Fruit fly (Drosophila melanogaster) whole organism, prepupa: ENCODE results near the gene CG6652.

Experiments used
- Blimp-1 ChIP-seq: fragments of 200-800 bp; sonication (Bioruptor generic); optimal IDR thresholded peaks from 3 replicates; lab custom pipeline; 2017; ENCODE audit warnings: missing biosample characterization, missing genetic modification characterization, mild to moderate bottlenecking, moderate library complexity, missing genetic modification reagents
- CG10631 ChIP-seq: fragments of 200-800 bp; sonication (Bioruptor generic); optimal IDR thresholded peaks from 2 replicates; lab custom pipeline; 2016; ENCODE audit warnings: missing biosample characterization, missing genetic modification characterization
- CG11294 ChIP-seq: fragments of 200-800 bp; sonication (Bioruptor generic); IDR thresholded peaks from 2 replicates; pipeline ENCODE4 v1.3.6; 2022; ENCODE audit warnings: missing biosample characterization, missing genetic modification characterization
- CG11902 ChIP-seq: fragments of 200-800 bp; sonication (Bioruptor generic); optimal IDR thresholded peaks from 3 replicates; lab custom pipeline; 2016; ENCODE audit warnings: missing biosample characterization, missing genetic modification characterization
- CG15336 ChIP-seq: fragments of 200-800 bp; sonication (Bioruptor generic); IDR thresholded peaks from 2 replicates; pipeline ENCODE4 v1.3.6; 2022; ENCODE audit warnings: missing biosample characterization, missing genetic modification characterization
- CG1621 ChIP-seq: fragments of 200-800 bp; sonication (Bioruptor generic); optimal IDR thresholded peaks from 3 replicates; lab custom pipeline; 2018; ENCODE audit warnings: missing biosample characterization, mild to moderate bottlenecking, missing genetic modification characterization
- CG16779 ChIP-seq: fragments of 200-800 bp; sonication (Bioruptor generic); optimal IDR thresholded peaks from 3 replicates; lab custom pipeline; 2017; ENCODE audit warnings: missing biosample characterization, mild to moderate bottlenecking, missing genetic modification characterization
- CG3032 ChIP-seq: fragments of 200-800 bp; optimal IDR thresholded peaks from 2 replicates; lab custom pipeline; 2019; ENCODE audit warnings: missing biosample characterization, mild to moderate bottlenecking, missing genetic modification characterization, moderate library complexity
- CG31627 ChIP-seq: fragments of 200-800 bp; sonication (Bioruptor generic); optimal IDR thresholded peaks from 3 replicates; lab custom pipeline; 2016; ENCODE audit warnings: missing biosample characterization, missing genetic modification characterization
- CG32006 ChIP-seq: fragments of 200-800 bp; sonication (Bioruptor generic); optimal IDR thresholded peaks from 3 replicates; lab custom pipeline; 2017; ENCODE audit warnings: missing biosample characterization, mild to moderate bottlenecking, missing genetic modification characterization
- CG34406 ChIP-seq: fragments of 200-800 bp; sonication (Bioruptor generic); optimal IDR thresholded peaks from 3 replicates; lab custom pipeline; 2016; ENCODE audit warnings: missing biosample characterization, missing genetic modification characterization
- CG3919 ChIP-seq: fragments of 200-800 bp; sonication (Bioruptor generic); optimal IDR thresholded peaks from 3 replicates; lab custom pipeline; 2016; ENCODE audit warnings: missing biosample characterization, missing genetic modification characterization
- CG4318 ChIP-seq: fragments of 200-800 bp; sonication (Bioruptor generic); optimal IDR thresholded peaks from 3 replicates; lab custom pipeline; 2017; ENCODE audit warnings: missing biosample characterization, mild to moderate bottlenecking, missing genetic modification characterization
- CG6163 ChIP-seq: fragments of 200-800 bp; sonication (Bioruptor generic); IDR thresholded peaks from 3 replicates; pipeline ENCODE4 v1.3.6; 2022; ENCODE audit warnings: missing biosample characterization, missing genetic modification characterization
- CG6276 ChIP-seq: fragments of 200-800 bp; sonication (Bioruptor generic); optimal IDR thresholded peaks from 2 replicates; lab custom pipeline; 2017; ENCODE audit warnings: missing biosample characterization, mild to moderate bottlenecking, missing genetic modification characterization
- CG6808 ChIP-seq: fragments of 200-800 bp; sonication (Bioruptor generic); optimal IDR thresholded peaks from 3 replicates; lab custom pipeline; 2017; ENCODE audit warnings: missing biosample characterization, missing genetic modification characterization, mild to moderate bottlenecking, moderate library complexity, missing genetic modification reagents
- CG7368 ChIP-seq: fragments of 200-800 bp; sonication (Bioruptor generic); optimal IDR thresholded peaks from 3 replicates; lab custom pipeline; 2016; ENCODE audit warnings: missing biosample characterization, missing genetic modification characterization
- CG8119 ChIP-seq: fragments of 200-800 bp; sonication (Bioruptor generic); IDR thresholded peaks from 3 replicates; pipeline ENCODE4 v1.3.6; 2022; ENCODE audit warnings: missing biosample characterization, missing genetic modification characterization
- CG8319 ChIP-seq: fragments of 200-800 bp; sonication (Bioruptor generic); optimal IDR thresholded peaks from 3 replicates; lab custom pipeline; 2016; ENCODE audit warnings: missing biosample characterization, missing genetic modification characterization
- CG8632 ChIP-seq: fragments of 200-800 bp; sonication (Bioruptor generic); optimal IDR thresholded peaks from 3 replicates; lab custom pipeline; 2016; ENCODE audit warnings: missing biosample characterization, missing genetic modification characterization
- CG9139 ChIP-seq: fragments of 200-800 bp; sonication (Bioruptor generic); optimal IDR thresholded peaks from 3 replicates; lab custom pipeline; 2017; ENCODE audit warnings: missing biosample characterization, mild to moderate bottlenecking, missing genetic modification characterization
- Eip75B ChIP-seq: fragments of 200-800 bp; sonication (Bioruptor generic); optimal IDR thresholded peaks from 3 replicates; lab custom pipeline; 2016; ENCODE audit warnings: missing biosample characterization, missing genetic modification characterization
- Eip78C ChIP-seq: fragments of 200-800 bp; sonication (Bioruptor generic); peaks from one replicate; lab custom pipeline; 2016; ENCODE audit warnings: missing biosample characterization, missing genetic modification characterization
- Eip93F ChIP-seq: fragments of 200-800 bp; sonication (Bioruptor generic); optimal IDR thresholded peaks from 2 replicates; lab custom pipeline; 2016; ENCODE audit warnings: missing biosample characterization, mild to moderate bottlenecking, missing genetic modification characterization
- Ets21C ChIP-seq: fragments of 200-800 bp; sonication (Bioruptor generic); optimal IDR thresholded peaks from 3 replicates; lab custom pipeline; 2016; ENCODE audit warnings: missing biosample characterization, missing genetic modification characterization
- Ets96B ChIP-seq: fragments of 200-800 bp; optimal IDR thresholded peaks from 2 replicates; lab custom pipeline; 2019; ENCODE audit warnings: missing biosample characterization, mild to moderate bottlenecking, missing genetic modification characterization, moderate library complexity
- Gug ChIP-seq: fragments of 200-800 bp; sonication (Bioruptor generic); IDR thresholded peaks from 2 replicates; pipeline ENCODE4 v1.3.6; 2022; ENCODE audit warnings: missing biosample characterization, missing genetic modification characterization
- Hr38 ChIP-seq: sonication (Bioruptor generic); optimal IDR thresholded peaks from 2 replicates; lab custom pipeline; 2016; ENCODE audit warnings: missing biosample characterization, missing genetic modification characterization
- Hr39 ChIP-seq: fragments of 200-800 bp; sonication (Bioruptor generic); optimal IDR thresholded peaks from 2 replicates; lab custom pipeline; 2016; ENCODE audit warnings: missing biosample characterization, missing genetic modification characterization
- Lpt ChIP-seq: fragments of 200-800 bp; sonication (Bioruptor generic); optimal IDR thresholded peaks from 3 replicates; lab custom pipeline; 2016; ENCODE audit warnings: missing biosample characterization, missing genetic modification characterization
- Met ChIP-seq: fragments of 200-800 bp; sonication (Bioruptor generic); optimal IDR thresholded peaks from 3 replicates; lab custom pipeline; 2016; ENCODE audit warnings: missing biosample characterization, missing genetic modification characterization
- OdsH ChIP-seq: fragments of 200-800 bp; sonication (Bioruptor generic); optimal IDR thresholded peaks from 3 replicates; lab custom pipeline; 2016; ENCODE audit warnings: missing biosample characterization, missing genetic modification characterization
- Smox ChIP-seq: fragments of 200-800 bp; sonication (Bioruptor generic); optimal IDR thresholded peaks from 3 replicates; lab custom pipeline; 2016; ENCODE audit warnings: missing biosample characterization, missing genetic modification characterization
- Sox102F ChIP-seq: fragments of 200-800 bp; sonication (Bioruptor generic); optimal IDR thresholded peaks from 2 replicates; lab custom pipeline; 2016; ENCODE audit warnings: missing biosample characterization, mild to moderate bottlenecking, missing genetic modification characterization
- Sox15 ChIP-seq: fragments of 200-800 bp; sonication (Bioruptor generic); optimal IDR thresholded peaks from 3 replicates; lab custom pipeline; 2016; ENCODE audit warnings: missing biosample characterization, missing genetic modification characterization
- achi ChIP-seq: fragments of 200-800 bp; sonication (Bioruptor generic); optimal IDR thresholded peaks from 3 replicates; lab custom pipeline; 2016; ENCODE audit warnings: missing biosample characterization, missing genetic modification characterization
- acj6 ChIP-seq: fragments of 200-800 bp; sonication (Bioruptor generic); optimal IDR thresholded peaks from 3 replicates; lab custom pipeline; 2016; ENCODE audit warnings: missing biosample characterization, missing genetic modification characterization
- cyc ChIP-seq: fragments of 200-800 bp; sonication (Bioruptor generic); optimal IDR thresholded peaks from 3 replicates; lab custom pipeline; 2016; ENCODE audit warnings: missing biosample characterization, missing genetic modification characterization
- dac ChIP-seq: fragments of 200-800 bp; sonication (Bioruptor generic); optimal IDR thresholded peaks from 2 replicates; lab custom pipeline; 2017; ENCODE audit warnings: missing biosample characterization, mild to moderate bottlenecking, missing genetic modification characterization
- dsx ChIP-seq: fragments of 200-800 bp; optimal IDR thresholded peaks from 3 replicates; lab custom pipeline; 2019; ENCODE audit warnings: missing biosample characterization, mild to moderate bottlenecking, missing genetic modification characterization, moderate library complexity; ENCODE audit not compliant: poor library complexity, severe bottlenecking
- eg ChIP-seq: fragments of 200-800 bp; sonication (Bioruptor generic); IDR thresholded peaks from 3 replicates; pipeline ENCODE4 v1.3.6; 2022; ENCODE audit warnings: missing biosample characterization, missing genetic modification characterization
- esn ChIP-seq: fragments of 200-800 bp; sonication (Bioruptor generic); optimal IDR thresholded peaks from 2 replicates; lab custom pipeline; 2016; ENCODE audit warnings: missing biosample characterization, mild to moderate bottlenecking, missing genetic modification characterization, moderate library complexity
- fd59A ChIP-seq: fragments of 200-800 bp; sonication (Bioruptor generic); optimal IDR thresholded peaks from 2 replicates; lab custom pipeline; 2017; ENCODE audit warnings: missing biosample characterization, mild to moderate bottlenecking, missing genetic modification characterization, missing genetic modification reagents
- fd85E ChIP-seq: fragments of 200-800 bp; sonication (Bioruptor generic); optimal IDR thresholded peaks from 3 replicates; lab custom pipeline; 2016; ENCODE audit warnings: missing biosample characterization, missing genetic modification characterization
- fkh ChIP-seq: fragments of 200-800 bp; sonication (Bioruptor generic); optimal IDR thresholded peaks from 3 replicates; lab custom pipeline; 2017; ENCODE audit warnings: missing biosample characterization, mild to moderate bottlenecking, missing genetic modification characterization, moderate library complexity
- lz ChIP-seq: fragments of 200-800 bp; sonication (Bioruptor generic); optimal IDR thresholded peaks from 3 replicates; lab custom pipeline; 2016; ENCODE audit warnings: missing biosample characterization, missing genetic modification characterization
- net ChIP-seq: fragments of 200-800 bp; sonication (Bioruptor generic); optimal IDR thresholded peaks from 3 replicates; lab custom pipeline; 2016; ENCODE audit warnings: missing biosample characterization, missing genetic modification characterization
- salr ChIP-seq, 2 experiments: fragments of 200-800 bp; sonication (Bioruptor generic); optimal IDR thresholded peaks; 3 replicates each; lab custom pipeline; 2016 to 2018; ENCODE audit warnings: missing biosample characterization in 2 of 2, missing genetic modification characterization in 2 of 2, mild to moderate bottlenecking in 1 of 2
- spab ChIP-seq: fragments of 200-800 bp; sonication (Bioruptor generic); optimal IDR thresholded peaks from 2 replicates; lab custom pipeline; 2017; ENCODE audit warnings: missing biosample characterization, mild to moderate bottlenecking, missing genetic modification characterization, missing genetic modification reagents
- svp ChIP-seq: fragments of 200-800 bp; sonication (Bioruptor generic); peaks from one replicate; lab custom pipeline; 2016; ENCODE audit warnings: missing biosample characterization, missing genetic modification characterization

Gene CG6652

DNA sequence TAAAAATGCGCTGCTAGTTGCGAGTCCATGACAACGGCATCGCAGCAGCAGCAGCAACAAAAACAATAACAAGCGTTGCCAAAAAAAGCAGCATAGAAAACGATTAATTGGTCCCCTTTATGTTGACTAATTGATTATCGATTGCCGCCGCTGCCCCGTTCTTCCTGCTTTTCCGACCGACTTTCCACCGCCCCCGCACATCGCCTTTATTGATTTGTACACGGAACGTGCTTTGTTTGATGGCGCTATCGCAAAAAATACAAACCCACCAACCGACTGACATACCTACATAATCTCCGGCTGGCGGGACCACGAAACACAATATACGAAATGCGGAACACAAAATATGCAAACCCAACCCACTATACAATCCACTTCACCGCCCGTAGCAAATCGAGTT is 28.8 kb upstream of the CG6652 start:
- TF ChIP-seq Lpt (GFP tag; lab: Kevin White, UChicago) (no peak), spab (no peak), CG9139 (GFP tag; lab: Kevin White, UChicago) (no peak), Smox (no peak), acj6 (GFP tag; lab: Kevin White, UChicago) (no peak), net (no peak)

DNA sequence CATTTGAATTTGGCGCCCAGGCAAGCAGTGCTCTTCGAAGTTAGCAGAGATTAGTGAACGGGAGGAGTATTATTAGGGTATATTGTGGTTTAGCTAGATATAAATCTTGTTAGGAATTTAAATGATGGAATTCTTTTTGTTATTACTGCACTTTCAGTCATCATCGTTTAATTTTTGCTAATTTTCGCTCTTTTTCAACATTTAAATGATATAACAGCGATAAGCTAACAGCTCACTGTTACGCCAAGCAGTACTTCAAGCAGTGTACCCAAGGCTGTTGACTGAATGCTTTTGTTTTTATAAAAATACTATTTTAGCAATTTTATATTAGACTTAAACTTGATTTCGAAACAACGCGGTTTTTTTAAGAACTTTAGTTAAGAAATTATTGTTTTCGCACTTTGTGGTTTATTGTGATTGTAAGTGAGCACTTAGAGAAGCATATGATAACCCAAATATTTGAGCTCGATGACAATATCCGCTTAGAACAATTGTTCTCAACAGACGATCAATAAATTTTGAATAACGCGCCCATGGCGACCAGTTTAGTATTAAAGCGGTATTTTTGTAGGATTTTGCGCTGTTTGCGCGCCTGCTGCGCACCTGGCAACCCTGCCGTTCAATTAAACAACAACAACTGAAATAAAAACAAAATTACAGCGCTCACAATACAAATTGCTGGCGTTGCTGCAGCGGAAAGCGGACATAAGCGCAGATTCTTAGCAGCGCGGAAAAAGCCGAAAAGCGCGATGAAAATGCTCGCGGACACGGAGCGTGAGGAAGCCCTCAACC is 28.2 kb upstream of the CG6652 start:
- no peak for TF ChIP-seq spab
- no peak for TF ChIP-seq CG1621
- TF ChIP-seq Blimp-1 (GFP tag; lab: Kevin White, UChicago): no peak
- TF ChIP-seq Hr39 (GFP tag; lab: Kevin White, UChicago): no peak
- TF ChIP-seq CG16779 (tag; lab: Kevin White, UChicago): no peak
- no peak for TF ChIP-seq CG31627 (GFP tag; lab: Kevin White, UChicago)
- no peak for TF ChIP-seq Gug (GFP tag; lab: Robert Waterston, UW)
- TF ChIP-seq fkh: peak; percentile 3
- no peak for TF ChIP-seq CG4318
- TF ChIP-seq Eip78C (GFP tag; lab: Kevin White, UChicago): peak; percentile 19
- no peak for TF ChIP-seq salr (GFP tag; optimal IDR thresholded peaks at IDR 0.05; lab: Kevin White, UChicago)
- TF ChIP-seq CG6808 (GFP tag; lab: Kevin White, UChicago): no peak
- no peak for TF ChIP-seq fd85E (GFP tag; lab: Kevin White, UChicago)
- no peak for TF ChIP-seq dac (GFP tag; lab: Kevin White, UChicago)
- TF ChIP-seq CG15336 (GFP tag; lab: Robert Waterston, UW): no peak
- TF ChIP-seq Ets96B (tag; lab: Kevin White, UChicago): no peak
- no peak for TF ChIP-seq svp
- no peak for TF ChIP-seq Eip93F (GFP tag; lab: Kevin White, UChicago)
- TF ChIP-seq CG6276: no peak
- TF ChIP-seq eg: no peak
- TF ChIP-seq fd59A (GFP tag; lab: Kevin White, UChicago): no peak
- TF ChIP-seq CG11294 (GFP tag; lab: Robert Waterston, UW): no peak
- no peak for TF ChIP-seq CG11902 (GFP tag; lab: Kevin White, UChicago)
- no peak for TF ChIP-seq CG8319 (GFP tag; lab: Kevin White, UChicago)
- no peak for TF ChIP-seq dsx (GFP tag; lab: Kevin White, UChicago)
- no peak for TF ChIP-seq Lpt (GFP tag; lab: Kevin White, UChicago)
- TF ChIP-seq CG8632 (GFP tag; lab: Kevin White, UChicago): no peak
- no peak for TF ChIP-seq CG8119
- TF ChIP-seq Sox102F (GFP tag; lab: Kevin White, UChicago): no peak
- TF ChIP-seq Hr38: no peak
- TF ChIP-seq CG10631 (GFP tag; lab: Kevin White, UChicago): no peak
- no peak for TF ChIP-seq CG34406 (GFP tag; lab: Kevin White, UChicago)
- TF ChIP-seq OdsH: no peak
- TF ChIP-seq achi: no peak
- TF ChIP-seq CG7368: no peak
- TF ChIP-seq Sox15 (GFP tag; lab: Kevin White, UChicago): no peak
- TF ChIP-seq CG32006: no peak
- no peak for TF ChIP-seq Smox
- TF ChIP-seq cyc: peak; percentile 4
- no peak for TF ChIP-seq Met (GFP tag; lab: Kevin White, UChicago)
- peak; percentile 4 for TF ChIP-seq CG3919 (GFP tag; lab: Kevin White, UChicago)
- TF ChIP-seq lz (GFP tag; lab: Kevin White, UChicago): no peak
- TF ChIP-seq CG3032 (tag; lab: Kevin White, UChicago): no peak
- no peak for TF ChIP-seq Ets21C (GFP tag; lab: Kevin White, UChicago)
- TF ChIP-seq CG6163 (GFP tag; lab: Robert Waterston, UW): no peak
- TF ChIP-seq Eip75B (GFP tag; lab: Kevin White, UChicago): no peak
- TF ChIP-seq esn (GFP tag; lab: Kevin White, UChicago): no peak
